Worm (Caenorhabditis elegans): ENCODE data around the gene Y76B12C.3.

Y76B12C.3 gene

DNA sequence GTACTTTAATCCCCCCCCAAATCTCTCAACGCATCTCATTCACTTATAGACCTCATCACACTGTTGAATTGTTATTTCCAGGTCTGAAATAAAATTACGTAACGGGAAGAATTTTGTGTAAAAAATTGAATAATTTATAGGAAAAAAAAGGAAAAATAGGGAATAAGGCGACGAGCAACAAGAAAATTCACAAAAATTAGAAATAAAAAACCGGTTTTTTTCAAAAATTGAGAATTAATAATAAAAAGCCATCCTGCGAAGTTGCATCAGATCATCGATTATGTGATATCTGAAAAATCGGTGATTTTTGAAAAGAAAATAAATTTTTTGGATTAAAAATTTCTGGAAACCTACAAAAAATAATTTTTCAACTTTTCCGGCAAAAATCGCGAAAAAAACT is 35.4 kb downstream of the Y76B12C.3 start:
- TF ChIP-seq lin-39 (tag; optimal IDR thresholded peaks at IDR 0.05) (no peak), nhr-11 (tag; optimal IDR thresholded peaks at IDR 0.05) (no peak), nhr-237 (tag; optimal IDR thresholded peaks at IDR 0.05) (no peak), lin-13 (GFP tag; optimal IDR thresholded peaks at IDR 0.05) (no peak), egl-27 (tag; optimal IDR thresholded peaks at IDR 0.05) (no peak), nhr-129 (tag; optimal IDR thresholded peaks at IDR 0.05) (no peak), nhr-21 (tag; optimal IDR thresholded peaks at IDR 0.05) (no peak)

All from whole organism, L2 larva.